Worm (Caenorhabditis elegans) whole organism, L3 larva: ENCODE data around the gene srh-264.

Experiments
- aly-2 ChIP-seq: fragments of 150-350 bp; optimal IDR thresholded peaks from 2 replicates; lab custom pipeline; 2014; ENCODE audit warnings: missing biosample characterization, missing genetic modification characterization
- ceh-82 ChIP-seq: fragments of 150-350 bp; optimal IDR thresholded peaks from 2 replicates; lab custom pipeline; 2014; ENCODE audit warnings: missing biosample characterization, missing genetic modification characterization
- lin-15B ChIP-seq: fragments of 150-350 bp; optimal IDR thresholded peaks from 2 replicates; lab custom pipeline; 2014; ENCODE audit warnings: missing biosample characterization, missing genetic modification characterization
- lin-39 ChIP-seq: fragments of 150-350 bp; optimal IDR thresholded peaks from 2 replicates; lab custom pipeline; 2018; ENCODE audit warnings: missing biosample characterization, missing genetic modification reagents, missing genetic modification characterization
- nhr-23 ChIP-seq: fragments of 150-350 bp; optimal IDR thresholded peaks from 2 replicates; lab custom pipeline; 2014; ENCODE audit warnings: missing biosample characterization, missing genetic modification reagents, missing genetic modification characterization
- nhr-25 ChIP-seq: sonication (generic microtip); optimal IDR thresholded peaks from 2 replicates; lab custom pipeline; 2017; ENCODE audit warnings: missing biosample characterization, missing genetic modification characterization
- nhr-76 ChIP-seq: fragments of 150-350 bp; sonication (generic microtip); optimal IDR thresholded peaks from 5 replicates; lab custom pipeline; 2014; ENCODE audit warnings: missing biosample characterization, missing genetic modification characterization
- nhr-77 ChIP-seq: fragments of 150-350 bp; optimal IDR thresholded peaks from 2 replicates; lab custom pipeline; 2014; ENCODE audit warnings: missing biosample characterization, missing genetic modification characterization
- pha-4 ChIP-seq: fragments of 150-350 bp; optimal IDR thresholded peaks from 2 replicates; lab custom pipeline; 2014; ENCODE audit warnings: missing biosample characterization, missing genetic modification reagents, missing genetic modification characterization
- pqm-1 ChIP-seq: fragments of 150-350 bp; optimal IDR thresholded peaks from 2 replicates; lab custom pipeline; 2017; ENCODE audit warnings: missing biosample characterization, missing genetic modification characterization, inconsistent platforms
- sea-2 ChIP-seq: fragments of 150-350 bp; sonication (generic microtip); optimal IDR thresholded peaks from 4 replicates; lab custom pipeline; 2014; ENCODE audit warnings: missing biosample characterization, missing genetic modification reagents, missing genetic modification characterization
- snpc-4 ChIP-seq: fragments of 150-350 bp; optimal IDR thresholded peaks from 2 replicates; lab custom pipeline; 2014; ENCODE audit warnings: missing biosample characterization, missing genetic modification characterization
- tbx-2 ChIP-seq: sonication (generic microtip); optimal IDR thresholded peaks from 2 replicates; lab custom pipeline; 2016; ENCODE audit warnings: mild to moderate bottlenecking, missing genetic modification characterization, missing compliant biosample characterization
- unc-39 ChIP-seq: sonication (generic microtip); optimal IDR thresholded peaks from 4 replicates; lab custom pipeline; 2017; ENCODE audit warnings: missing biosample characterization, missing genetic modification characterization

DNA sequence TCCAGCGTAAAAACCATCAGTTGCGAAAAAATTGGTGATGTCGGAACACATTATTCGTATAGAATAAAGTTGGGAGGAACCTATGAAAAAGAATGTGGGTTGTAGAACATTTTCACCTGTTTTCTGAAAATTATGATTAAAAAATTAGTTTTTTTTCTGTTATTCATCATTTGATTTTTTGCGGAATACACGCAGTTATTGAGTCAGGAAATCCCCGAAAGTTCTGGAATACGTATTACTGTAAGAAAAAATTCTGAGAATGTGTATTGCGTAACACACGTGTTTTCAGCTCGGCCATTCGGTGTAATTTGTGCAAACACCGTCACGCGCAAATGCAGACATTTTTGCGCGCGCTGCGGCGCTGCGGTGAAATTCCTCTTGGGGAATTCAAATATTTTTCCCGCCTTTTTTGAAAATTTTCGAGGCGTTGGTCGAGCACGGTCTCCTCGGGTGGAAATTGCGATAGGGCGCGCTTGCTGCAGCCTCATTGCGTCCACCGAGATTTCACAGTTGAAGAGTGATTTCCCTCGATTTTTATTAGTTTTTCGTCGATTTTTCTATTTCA, 25.0 kb upstream of the srh-264 start, which contains the start of gene srh-170:
- TF ChIP-seq nhr-76: no peak
- no peak for TF ChIP-seq unc-39 (tag; lab: Kevin White, UChicago)
- TF ChIP-seq tbx-2 (tag; lab: Kevin White, UChicago): no peak
- TF ChIP-seq sea-2 (GFP tag; lab: Kevin White, UChicago): no peak
- TF ChIP-seq lin-39 (tag; lab: Kevin White, UChicago): no peak
- TF ChIP-seq pqm-1 (tag; lab: Kevin White, UChicago): no peak
- TF ChIP-seq lin-15B (tag; lab: Kevin White, UChicago): no peak
- no peak for TF ChIP-seq aly-2 (tag; lab: Kevin White, UChicago)
- TF ChIP-seq nhr-25 (tag; lab: Kevin White, UChicago): no peak
- TF ChIP-seq snpc-4 (tag; lab: Kevin White, UChicago): no peak
- TF ChIP-seq nhr-23: no peak
- no peak for TF ChIP-seq pha-4 (tag; lab: Kevin White, UChicago)
- no peak for TF ChIP-seq nhr-77 (tag; lab: Kevin White, UChicago)
- no peak for TF ChIP-seq ceh-82 (tag; lab: Kevin White, UChicago)
